Fruit fly (Drosophila melanogaster) whole organism, embryonic: ENCODE data around the gene Cad96Cb.
A peak's percentile ranks its signal among the peaks of the same experiment; 100 is the strongest.

Source experiments
- Aef1 ChIP-seq: fragments of 200-800 bp; sonication (Bioruptor generic); IDR thresholded peaks from 3 replicates; pipeline ENCODE4 v1.3.6; 2022; ENCODE audit warnings: missing biosample characterization, missing genetic modification characterization
- Atf-2 ChIP-seq: fragments of 200-800 bp; sonication (Bioruptor generic); optimal IDR thresholded peaks from 2 replicates; lab custom pipeline; 2016; ENCODE audit warnings: missing biosample characterization, missing genetic modification characterization
- CG10147 ChIP-seq: fragments of 200-800 bp; sonication (Bioruptor generic); optimal IDR thresholded peaks from 2 replicates; lab custom pipeline; 2019; ENCODE audit warnings: missing biosample characterization, mild to moderate bottlenecking, missing genetic modification characterization, moderate library complexity
- CG10366 ChIP-seq: fragments of 200-800 bp; sonication (Bioruptor generic); IDR thresholded peaks from 2 replicates; pipeline ENCODE4 v1.3.6; 2022; ENCODE audit warnings: missing biosample characterization, missing genetic modification characterization
- CG11456 ChIP-seq: fragments of 200-800 bp; sonication (Bioruptor generic); IDR thresholded peaks from 3 replicates; pipeline ENCODE4 v1.3.6; 2022; ENCODE audit warnings: missing biosample characterization, missing genetic modification characterization
- CG12155 ChIP-seq: fragments of 200-800 bp; sonication (Bioruptor generic); optimal IDR thresholded peaks from 3 replicates; lab custom pipeline; 2016; ENCODE audit warnings: missing biosample characterization, missing genetic modification characterization
- CG14710 ChIP-seq: fragments of 200-800 bp; sonication (Bioruptor generic); optimal IDR thresholded peaks from 3 replicates; lab custom pipeline; 2019; ENCODE audit warnings: missing biosample characterization, mild to moderate bottlenecking, missing genetic modification characterization, moderate library complexity
- CG15073 ChIP-seq: fragments of 200-800 bp; sonication (Bioruptor generic); optimal IDR thresholded peaks from 2 replicates; lab custom pipeline; 2016; ENCODE audit warnings: missing biosample characterization, missing genetic modification characterization
- CG15696 ChIP-seq: fragments of 200-800 bp; sonication (Bioruptor generic); optimal IDR thresholded peaks from 2 replicates; lab custom pipeline; 2019; ENCODE audit warnings: missing biosample characterization, mild to moderate bottlenecking, missing genetic modification characterization, moderate library complexity
- CG1647 ChIP-seq: fragments of 200-800 bp; sonication (Bioruptor generic); optimal IDR thresholded peaks from 3 replicates; lab custom pipeline; 2016; ENCODE audit warnings: missing biosample characterization, missing genetic modification characterization
- CG16863 ChIP-seq: fragments of 200-800 bp; sonication (Bioruptor generic); optimal IDR thresholded peaks from 3 replicates; lab custom pipeline; 2016; ENCODE audit warnings: missing biosample characterization, missing genetic modification characterization
- CG17359 ChIP-seq: fragments of 200-800 bp; sonication (Bioruptor generic); optimal IDR thresholded peaks from 3 replicates; lab custom pipeline; 2018; ENCODE audit warnings: missing biosample characterization, mild to moderate bottlenecking, missing genetic modification characterization, moderate library complexity
- CG17385 ChIP-seq: fragments of 200-800 bp; sonication (Bioruptor generic); optimal IDR thresholded peaks from 3 replicates; lab custom pipeline; 2018; ENCODE audit warnings: missing biosample characterization, mild to moderate bottlenecking, missing genetic modification characterization
- CG2116 ChIP-seq: fragments of 200-800 bp; sonication (Bioruptor generic); optimal IDR thresholded peaks from 3 replicates; lab custom pipeline; 2018; ENCODE audit warnings: missing biosample characterization, mild to moderate bottlenecking, missing genetic modification characterization
- CG32767 ChIP-seq: fragments of 200-800 bp; sonication (Bioruptor generic); IDR thresholded peaks from 2 replicates; pipeline ENCODE4 v1.3.6; 2022; ENCODE audit warnings: missing biosample characterization, missing genetic modification characterization
- CG4328 ChIP-seq: fragments of 200-800 bp; sonication (Bioruptor generic); optimal IDR thresholded peaks from 3 replicates; lab custom pipeline; 2017; ENCODE audit warnings: missing biosample characterization, missing genetic modification reagents, missing genetic modification characterization
- CG4424 ChIP-seq: fragments of 200-800 bp; sonication (Bioruptor generic); optimal IDR thresholded peaks from 3 replicates; lab custom pipeline; 2016; ENCODE audit warnings: missing biosample characterization, missing genetic modification characterization
- CG6654 ChIP-seq: fragments of 200-800 bp; sonication (Bioruptor generic); optimal IDR thresholded peaks from 2 replicates; lab custom pipeline; 2017; ENCODE audit warnings: missing biosample characterization, mild to moderate bottlenecking, missing genetic modification characterization
- CG7357 ChIP-seq: fragments of 200-800 bp; sonication (Bioruptor generic); IDR thresholded peaks from 3 replicates; pipeline ENCODE4 v1.3.6; 2022; ENCODE audit warnings: missing biosample characterization, missing genetic modification characterization
- CG7786 ChIP-seq: fragments of 200-800 bp; sonication (Bioruptor generic); optimal IDR thresholded peaks from 2 replicates; lab custom pipeline; 2016; ENCODE audit warnings: missing biosample characterization, missing genetic modification characterization
- CG8924 ChIP-seq: fragments of 200-800 bp; optimal IDR thresholded peaks from 3 replicates; lab custom pipeline; 2019; ENCODE audit warnings: missing biosample characterization, mild to moderate bottlenecking, missing genetic modification characterization, moderate library complexity
- CTCF ChIP-seq: fragments of 200-800 bp; sonication (Bioruptor generic); optimal IDR thresholded peaks from 2 replicates; lab custom pipeline; 2017; ENCODE audit warnings: missing biosample characterization, mild to moderate bottlenecking, missing genetic modification characterization, moderate library complexity
- Camta ChIP-seq: fragments of 200-800 bp; sonication (Bioruptor generic); optimal IDR thresholded peaks from 2 replicates; lab custom pipeline; 2016; ENCODE audit warnings: missing biosample characterization, missing genetic modification characterization
- Dip2 ChIP-seq: fragments of 200-800 bp; sonication (Bioruptor generic); IDR thresholded peaks from 2 replicates; pipeline ENCODE4 v1.3.6; 2022; ENCODE audit warnings: missing biosample characterization, missing genetic modification characterization
- Elba2 ChIP-seq: fragments of 200-800 bp; sonication (Bioruptor generic); optimal IDR thresholded peaks from 3 replicates; lab custom pipeline; 2016; ENCODE audit warnings: missing biosample characterization, missing genetic modification characterization
- Hey ChIP-seq: fragments of 200-800 bp; sonication (Bioruptor generic); optimal IDR thresholded peaks from 3 replicates; lab custom pipeline; 2018; ENCODE audit warnings: missing biosample characterization, mild to moderate bottlenecking, missing genetic modification characterization
- Hmr ChIP-seq: fragments of 200-800 bp; sonication (Bioruptor generic); optimal IDR thresholded peaks from 3 replicates; lab custom pipeline; 2017; ENCODE audit warnings: mild to moderate bottlenecking, missing biosample characterization, missing genetic modification reagents, missing genetic modification characterization
- Mad ChIP-seq: fragments of 200-800 bp; sonication (Bioruptor generic); optimal IDR thresholded peaks from 2 replicates; lab custom pipeline; 2016; ENCODE audit warnings: missing biosample characterization, missing genetic modification characterization
- PHDP ChIP-seq: fragments of 200-800 bp; sonication (Bioruptor generic); optimal IDR thresholded peaks from 3 replicates; lab custom pipeline; 2018; ENCODE audit warnings: missing biosample characterization, mild to moderate bottlenecking, missing genetic modification characterization, moderate library complexity
- Sry-β ChIP-seq: fragments of 200-800 bp; sonication (Bioruptor generic); optimal IDR thresholded peaks from 2 replicates; lab custom pipeline; 2018; ENCODE audit warnings: missing biosample characterization, mild to moderate bottlenecking, missing genetic modification characterization, moderate library complexity
- Trl ChIP-seq, 3 experiments: fragments of >200 bp in 2 of 3; fragments of 200-800 bp in 1 of 3; sonication (Bioruptor generic) in 1 of 3; optimal IDR thresholded peaks; 2 replicates in 1 of 3; 3 replicates in 2 of 3; lab custom pipeline; 2016 to 2017; ENCODE audit warnings: missing biosample characterization in 1 of 3, missing genetic modification characterization in 1 of 3
- abd-A ChIP-seq: fragments of 200-800 bp; sonication (Bioruptor generic); optimal IDR thresholded peaks from 3 replicates; lab custom pipeline; 2019; ENCODE audit warnings: missing biosample characterization, mild to moderate bottlenecking, missing genetic modification characterization, moderate library complexity
- al ChIP-seq: fragments of 200-800 bp; sonication (Bioruptor generic); IDR thresholded peaks from 2 replicates; pipeline ENCODE4 v1.3.6; 2022; ENCODE audit warnings: missing biosample characterization, missing genetic modification characterization
- ash1 ChIP-seq: fragments of 200-800 bp; sonication (Bioruptor generic); optimal IDR thresholded peaks from 2 replicates; lab custom pipeline; 2018; ENCODE audit warnings: missing biosample characterization, mild to moderate bottlenecking, missing genetic modification characterization
- az2 ChIP-seq: fragments of 200-800 bp; sonication (Bioruptor generic); optimal IDR thresholded peaks from 3 replicates; lab custom pipeline; 2016; ENCODE audit warnings: missing biosample characterization, missing genetic modification characterization
- btn ChIP-seq: fragments of 200-800 bp; sonication (Bioruptor generic); optimal IDR thresholded peaks from 2 replicates; lab custom pipeline; 2016; ENCODE audit warnings: missing biosample characterization, missing genetic modification characterization
- caup ChIP-seq: fragments of 200-800 bp; sonication (Bioruptor generic); optimal IDR thresholded peaks from 3 replicates; lab custom pipeline; 2017; ENCODE audit warnings: missing biosample characterization, mild to moderate bottlenecking, missing genetic modification characterization, moderate library complexity; ENCODE audit not compliant: severe bottlenecking
- da ChIP-seq: fragments of 200-800 bp; sonication (Bioruptor generic); optimal IDR thresholded peaks from 2 replicates; lab custom pipeline; 2016; ENCODE audit warnings: missing biosample characterization, missing genetic modification characterization
- fd96Cb ChIP-seq: fragments of 200-800 bp; sonication (Bioruptor generic); optimal IDR thresholded peaks from 2 replicates; lab custom pipeline; 2018; ENCODE audit warnings: missing biosample characterization, mild to moderate bottlenecking, missing genetic modification characterization, moderate library complexity
- kay ChIP-seq: fragments of 200-800 bp; sonication (Bioruptor generic); optimal IDR thresholded peaks from 2 replicates; lab custom pipeline; 2016; ENCODE audit warnings: missing biosample characterization, missing genetic modification characterization
- nmo ChIP-seq: fragments of 200-800 bp; sonication (Bioruptor generic); optimal IDR thresholded peaks from 2 replicates; lab custom pipeline; 2018; ENCODE audit warnings: missing biosample characterization, mild to moderate bottlenecking, missing genetic modification characterization, moderate library complexity
- rib ChIP-seq: fragments of 200-800 bp; sonication (Bioruptor generic); IDR thresholded peaks from 2 replicates; pipeline ENCODE4 v1.3.6; 2022; ENCODE audit warnings: missing biosample characterization, missing genetic modification characterization
- salm ChIP-seq: fragments of 200-800 bp; sonication (Bioruptor generic); optimal IDR thresholded peaks from 2 replicates; lab custom pipeline; 2018; ENCODE audit warnings: missing biosample characterization, mild to moderate bottlenecking, missing genetic modification characterization
- sc ChIP-seq, 3 experiments: fragments of >200 bp in 2 of 3; fragments of 200-800 bp in 1 of 3; sonication (Bioruptor generic) in 1 of 3; optimal IDR thresholded peaks; 2 replicates in 2 of 3; 3 replicates in 1 of 3; lab custom pipeline; 2017; ENCODE audit warnings: mild to moderate bottlenecking in 1 of 3, missing biosample characterization in 1 of 3, missing genetic modification characterization in 1 of 3, missing genetic modification reagents in 1 of 3
- scrt ChIP-seq: fragments of 200-800 bp; sonication (Bioruptor generic); optimal IDR thresholded peaks from 2 replicates; lab custom pipeline; 2018; ENCODE audit warnings: missing biosample characterization, mild to moderate bottlenecking, missing genetic modification characterization, moderate library complexity
- sna ChIP-seq: fragments of 200-800 bp; sonication (Bioruptor generic); IDR thresholded peaks from 2 replicates; pipeline ENCODE4 v1.3.6; 2022; ENCODE audit warnings: missing biosample characterization, missing genetic modification characterization; ENCODE audit not compliant: partially characterized antibody
- sug ChIP-seq: fragments of 200-800 bp; optimal IDR thresholded peaks from 2 replicates; lab custom pipeline; 2019; ENCODE audit warnings: missing biosample characterization, mild to moderate bottlenecking, missing genetic modification characterization, moderate library complexity
- tgo ChIP-seq: fragments of 200-800 bp; sonication (Bioruptor generic); IDR thresholded peaks from 3 replicates; pipeline ENCODE4 v1.3.6; 2022; ENCODE audit warnings: missing biosample characterization, missing genetic modification characterization
- wdn ChIP-seq: fragments of 200-800 bp; sonication (Bioruptor generic); IDR thresholded peaks from 2 replicates; pipeline ENCODE4 v1.3.6; 2022; ENCODE audit warnings: missing biosample characterization, missing genetic modification characterization
- wor ChIP-seq: fragments of 200-800 bp; sonication (Bioruptor generic); IDR thresholded peaks from 2 replicates; pipeline ENCODE4 v1.3.6; 2022; ENCODE audit warnings: missing biosample characterization, missing genetic modification characterization
- zen2 ChIP-seq: fragments of 200-800 bp; sonication (Bioruptor generic); IDR thresholded peaks from 3 replicates; pipeline ENCODE4 v1.3.6; 2022; ENCODE audit warnings: missing biosample characterization, missing genetic modification characterization; ENCODE audit not compliant: partially characterized antibody

Gene Cad96Cb

dm6 chr3R:25178521-25178920 is 53.6 kb downstream of the Cad96Cb start (continued):
- no peak for TF ChIP-seq CG1647 (GFP tag; lab: Kevin White, UChicago)
- no peak for TF ChIP-seq da (GFP tag; lab: Kevin White, UChicago)
- no peak for TF ChIP-seq btn (GFP tag; lab: Kevin White, UChicago)
- no peak for TF ChIP-seq sna (GFP tag; lab: Robert Waterston, UW)
- TF ChIP-seq Dip2 = no peak
- TF ChIP-seq wdn (GFP tag; lab: Robert Waterston, UW) = no peak
- no peak for TF ChIP-seq ash1
- no peak for TF ChIP-seq sug (tag; lab: Kevin White, UChicago)
- TF ChIP-seq scrt (GFP tag; lab: Kevin White, UChicago) = peak; percentile 2
- TF ChIP-seq abd-A = no peak
- TF ChIP-seq CG8924 = peak; percentile 73
- TF ChIP-seq wor (GFP tag; lab: Robert Waterston, UW) = peak; percentile 35; the same call in 1 of the 2 replicates
- TF ChIP-seq nmo = peak; percentile 71
- TF ChIP-seq rib (GFP tag; lab: Robert Waterston, UW) = no peak
- peak; percentile 61; the same call in 1 of the 3 replicates for TF ChIP-seq CG11456
- peak; percentile 56; the same call in 2 of the 3 replicates for TF ChIP-seq tgo (GFP tag; lab: Robert Waterston, UW)
- TF ChIP-seq CTCF (GFP tag; lab: Kevin White, UChicago) = no peak
- TF ChIP-seq Aef1 (GFP tag; lab: Robert Waterston, UW) = no peak; the same call in 2 of the 3 replicates
- TF ChIP-seq Hey (tag; lab: Kevin White, UChicago) = no peak
- TF ChIP-seq CG16863 = peak; percentile 43
- peak; percentile 87 for TF ChIP-seq CG15696 (tag; lab: Kevin White, UChicago)
- no peak for TF ChIP-seq sc (optimal IDR thresholded peaks at IDR 0.05; lab: Kevin White, UChicago)
- TF ChIP-seq sc (GFP tag; optimal IDR thresholded peaks at IDR 0.05; lab: Kevin White, UChicago) = peak; percentile 76
- TF ChIP-seq CG15073 (GFP tag; lab: Kevin White, UChicago) = no peak
- no peak for TF ChIP-seq al
- no peak for TF ChIP-seq caup
- peak; percentile 71 for TF ChIP-seq CG12155 (GFP tag; lab: Kevin White, UChicago)
- no peak for TF ChIP-seq Hmr (GFP tag; lab: Kevin White, UChicago)
- peak; percentile 58 for TF ChIP-seq CG17359
- peak; percentile 66 for TF ChIP-seq CG10366 (GFP tag; lab: Robert Waterston, UW)
- TF ChIP-seq fd96Cb (tag; lab: Kevin White, UChicago) = peak; percentile 20
- TF ChIP-seq CG4328 = no peak
- TF ChIP-seq CG10147 (GFP tag; lab: Kevin White, UChicago) = no peak
- TF ChIP-seq Mad (GFP tag; lab: Kevin White, UChicago) = peak; percentile 63
- no peak for TF ChIP-seq zen2
- peak; percentile 83 for TF ChIP-seq az2 (GFP tag; lab: Kevin White, UChicago)
- no peak for TF ChIP-seq Trl (optimal IDR thresholded peaks at IDR 0.05; lab: Kevin White, UChicago)
- TF ChIP-seq Trl (GFP tag; optimal IDR thresholded peaks at IDR 0.05; lab: Kevin White, UChicago) = no peak
- peak; percentile 72 for TF ChIP-seq CG32767 (GFP tag; lab: Robert Waterston, UW)
- peak; percentile 67 for TF ChIP-seq CG17385 (GFP tag; lab: Kevin White, UChicago)
- TF ChIP-seq CG6654 (GFP tag; lab: Kevin White, UChicago) = no peak
- TF ChIP-seq salm (tag; lab: Kevin White, UChicago) = no peak
- TF ChIP-seq Camta (GFP tag; lab: Kevin White, UChicago) = no peak
- TF ChIP-seq PHDP (tag; lab: Kevin White, UChicago) = peak; percentile 61
- TF ChIP-seq Atf-2 = peak; percentile 48
- peak; percentile 33 for TF ChIP-seq CG2116 (GFP tag; lab: Kevin White, UChicago)
- TF ChIP-seq Elba2 (GFP tag; lab: Kevin White, UChicago) = peak; percentile 75
- TF ChIP-seq CG4424 = peak; percentile 5
- TF ChIP-seq CG7786 (GFP tag; lab: Kevin White, UChicago) = peak; percentile 25
- TF ChIP-seq Sry-β = no peak
- TF ChIP-seq kay (GFP tag; lab: Kevin White, UChicago) = no peak
- peak; percentile 61 for TF ChIP-seq CG14710 (tag; lab: Kevin White, UChicago)
- peak; percentile 46; the same call in 1 of the 3 replicates for TF ChIP-seq CG7357 (GFP tag; lab: Robert Waterston, UW)
